Fruit fly (Drosophila melanogaster): ENCODE measurements around the gene Eig71Ek.

The Eig71Ek gene

dm6 chr3L:15670455-15670854 lies 9.4 kb downstream of the Eig71Ek start:
- TF ChIP-seq EcR (GFP tag; optimal IDR thresholded peaks at IDR 0.05) (no peak), gl (tag; optimal IDR thresholded peaks at IDR 0.05) (no peak), rn (GFP tag; IDR thresholded peaks at IDR 0.05) (no peak), Ets98B (GFP tag; IDR thresholded peaks at IDR 0.05) (no peak), CG9948 (tag; optimal IDR thresholded peaks at IDR 0.05) (peak; percentile 7), Snoo (tag; optimal IDR thresholded peaks at IDR 0.05) (peak; percentile 25), fd96Ca (GFP tag; IDR thresholded peaks at IDR 0.05) (no peak), CG13204 (GFP tag; optimal IDR thresholded peaks at IDR 0.05) (no peak), CG12605 (GFP tag; IDR thresholded peaks at IDR 0.05) (no peak), CG32121 (GFP tag; IDR thresholded peaks at IDR 0.05) (no peak), CG8159 (tag; optimal IDR thresholded peaks at IDR 0.05) (peak; percentile 56), CG15710 (tag; optimal IDR thresholded peaks at IDR 0.05) (peak; percentile 17), CG14655 (GFP tag; optimal IDR thresholded peaks at IDR 0.05) (no peak), Pif1A (GFP tag; optimal IDR thresholded peaks at IDR 0.05) (no peak)

dm6 chr3L:15672800-15673199 lies 11.8 kb downstream of the Eig71Ek start:
- TF ChIP-seq CG14655 (GFP tag; optimal IDR thresholded peaks at IDR 0.05) (peak; percentile 14), Pif1A (GFP tag; optimal IDR thresholded peaks at IDR 0.05) (no peak), CG8301 (tag; optimal IDR thresholded peaks at IDR 0.05) (no peak), CG9948 (tag; optimal IDR thresholded peaks at IDR 0.05) (peak; percentile 3)

dm6 chr3L:15675111-15675510 lies 14.1 kb downstream of the Eig71Ek start:
- no peak for TF ChIP-seq CG34367 (tag; optimal IDR thresholded peaks at IDR 0.05)
- TF ChIP-seq Snoo (tag; optimal IDR thresholded peaks at IDR 0.05), result no peak
- TF ChIP-seq Ets98B (GFP tag; IDR thresholded peaks at IDR 0.05), result 0 out of 2 replicates have a peak, but pooled peaks have one; percentile 14
- no peak for TF ChIP-seq CG4496 (GFP tag; IDR thresholded peaks at IDR 0.05)
- peak; percentile 65 for TF ChIP-seq CG14655 (GFP tag; optimal IDR thresholded peaks at IDR 0.05)
- peak; percentile 37 for TF ChIP-seq CG8301 (tag; optimal IDR thresholded peaks at IDR 0.05)
- TF ChIP-seq CG17806 (tag; optimal IDR thresholded peaks at IDR 0.05), result no peak
- no peak for TF ChIP-seq CG8159 (tag; optimal IDR thresholded peaks at IDR 0.05)
- no peak for TF ChIP-seq gl (tag; optimal IDR thresholded peaks at IDR 0.05)
- no peak for TF ChIP-seq CG15710 (tag; optimal IDR thresholded peaks at IDR 0.05)
- TF ChIP-seq EcR (GFP tag; optimal IDR thresholded peaks at IDR 0.05), result no peak
- no peak for TF ChIP-seq CG32121 (GFP tag; IDR thresholded peaks at IDR 0.05)
- no peak for TF ChIP-seq CG12605 (GFP tag; IDR thresholded peaks at IDR 0.05)
- TF ChIP-seq Pif1A (GFP tag; optimal IDR thresholded peaks at IDR 0.05), result no peak
- TF ChIP-seq CG13204 (GFP tag; optimal IDR thresholded peaks at IDR 0.05), result no peak
- peak; percentile 23 for TF ChIP-seq CG9948 (tag; optimal IDR thresholded peaks at IDR 0.05)
- TF ChIP-seq D1 (tag; optimal IDR thresholded peaks at IDR 0.05), result no peak
- no peak for TF ChIP-seq rn (GFP tag; IDR thresholded peaks at IDR 0.05)
- TF ChIP-seq fd96Ca (GFP tag; IDR thresholded peaks at IDR 0.05), result no peak
- no peak for TF ChIP-seq Pif1B (GFP tag; optimal IDR thresholded peaks at IDR 0.05)
- TF ChIP-seq CG10348 (GFP tag; IDR thresholded peaks at IDR 0.05), result no peak

DNA sequence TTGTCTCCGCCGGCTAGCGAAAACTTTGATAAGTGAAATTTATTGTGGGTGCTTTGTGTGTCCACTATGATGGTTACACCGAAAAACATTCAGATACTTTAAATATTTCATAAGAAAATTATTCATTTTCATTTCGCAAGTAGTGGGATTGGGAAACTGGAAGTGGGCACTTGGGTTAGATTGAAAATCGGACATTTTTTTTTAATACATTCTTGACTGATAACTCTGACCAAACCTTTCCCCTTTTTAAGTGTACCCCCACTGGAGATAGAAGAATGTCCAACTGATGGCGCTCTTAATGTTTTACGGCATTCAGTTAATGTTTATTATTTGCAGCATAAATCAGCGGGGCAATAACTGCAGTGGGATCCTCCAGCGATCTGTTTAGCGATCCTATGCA lies 16.6 kb downstream of the Eig71Ek start:
- TF ChIP-seq CG8159 (tag; optimal IDR thresholded peaks at IDR 0.05) (peak; percentile 5), CG14655 (GFP tag; optimal IDR thresholded peaks at IDR 0.05) (peak; percentile 1), CG9948 (tag; optimal IDR thresholded peaks at IDR 0.05) (peak; percentile 20), CG34367 (tag; optimal IDR thresholded peaks at IDR 0.05) (no peak)

DNA sequence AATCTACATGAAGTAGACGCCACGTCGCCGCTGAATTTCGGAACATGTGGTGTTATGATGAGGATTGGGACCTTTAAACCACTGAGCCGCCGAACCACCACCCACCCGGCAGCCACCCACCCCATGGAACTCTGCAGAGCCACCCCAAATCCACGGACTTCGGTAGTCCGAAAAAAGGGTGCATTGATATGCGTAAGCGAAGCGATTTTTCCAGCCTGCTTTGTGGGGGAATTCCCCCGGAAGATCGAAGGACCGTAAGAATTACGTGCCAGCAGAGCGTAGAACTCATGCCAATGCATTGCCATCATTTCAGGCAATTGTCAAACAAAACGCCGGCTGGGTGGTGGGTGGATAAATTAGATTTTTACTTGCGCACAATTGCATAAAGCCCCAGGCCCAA lies 17.2 kb downstream of the Eig71Ek start:
- TF ChIP-seq CG17806 (tag; optimal IDR thresholded peaks at IDR 0.05) (no peak), CG34367 (tag; optimal IDR thresholded peaks at IDR 0.05) (no peak), EcR (GFP tag; optimal IDR thresholded peaks at IDR 0.05) (no peak), Pif1B (GFP tag; optimal IDR thresholded peaks at IDR 0.05) (no peak), fd96Ca (GFP tag; IDR thresholded peaks at IDR 0.05) (no peak), CG4496 (GFP tag; IDR thresholded peaks at IDR 0.05) (no peak), Pif1A (GFP tag; optimal IDR thresholded peaks at IDR 0.05) (no peak), D1 (tag; optimal IDR thresholded peaks at IDR 0.05) (no peak), CG32121 (GFP tag; IDR thresholded peaks at IDR 0.05) (no peak), gl (tag; optimal IDR thresholded peaks at IDR 0.05) (no peak), CG15710 (tag; optimal IDR thresholded peaks at IDR 0.05) (no peak), CG10348 (GFP tag; IDR thresholded peaks at IDR 0.05) (no peak), CG13204 (GFP tag; optimal IDR thresholded peaks at IDR 0.05) (no peak), CG8301 (tag; optimal IDR thresholded peaks at IDR 0.05) (no peak), Ets98B (GFP tag; IDR thresholded peaks at IDR 0.05) (no peak), CG14655 (GFP tag; optimal IDR thresholded peaks at IDR 0.05) (no peak)

dm6 chr3L:15679420-15679819 lies 18.4 kb downstream of the Eig71Ek start, which contains the start of gene CG7304:
Gene CG7304 (plus strand): TSS chr3L:15679720.
- TF ChIP-seq Pif1B (GFP tag; optimal IDR thresholded peaks at IDR 0.05) (no peak), CG8159 (tag; optimal IDR thresholded peaks at IDR 0.05) (no peak), CG10348 (GFP tag; IDR thresholded peaks at IDR 0.05) (no peak), CG9948 (tag; optimal IDR thresholded peaks at IDR 0.05) (no peak), CG15710 (tag; optimal IDR thresholded peaks at IDR 0.05) (no peak), Ets98B (GFP tag; IDR thresholded peaks at IDR 0.05) (no peak), Pif1A (GFP tag; optimal IDR thresholded peaks at IDR 0.05) (no peak), CG32121 (GFP tag; IDR thresholded peaks at IDR 0.05) (no peak), CG34367 (tag; optimal IDR thresholded peaks at IDR 0.05) (no peak), EcR (GFP tag; optimal IDR thresholded peaks at IDR 0.05) (no peak), CG14655 (GFP tag; optimal IDR thresholded peaks at IDR 0.05) (no peak)

Measured in whole organism, pupa.